Fruit fly (Drosophila melanogaster): ENCODE results near the gene Mgat2.

- TF ChIP-seq CG8301 (tag; optimal IDR thresholded peaks at IDR 0.05) (no peak), CG8159 (tag; optimal IDR thresholded peaks at IDR 0.05) (no peak), CG4496 (GFP tag; IDR thresholded peaks at IDR 0.05) (no peak)
Observed at dm6 chr3R:30063704-30064103, 41.7 kb upstream of the Mgat2 start.
